Fruit fly (Drosophila melanogaster) whole organism, embryonic: ENCODE data around the gene Pgant8.
A peak's percentile ranks its signal among the peaks of the same experiment; 100 is the strongest.

Source experiments
- Blimp-1 ChIP-seq: fragments of 200-800 bp; sonication (Bioruptor generic); optimal IDR thresholded peaks from 3 replicates; lab custom pipeline; 2018; ENCODE audit warnings: missing biosample characterization, missing genetic modification characterization, mild to moderate bottlenecking, moderate library complexity, missing genetic modification reagents
- CG10209 ChIP-seq: fragments of 200-800 bp; sonication (Bioruptor generic); optimal IDR thresholded peaks from 3 replicates; lab custom pipeline; 2017; ENCODE audit warnings: missing biosample characterization, mild to moderate bottlenecking, missing genetic modification characterization, missing genetic modification reagents
- CG10959 ChIP-seq: fragments of 200-800 bp; sonication (Bioruptor generic); IDR thresholded peaks from 2 replicates; pipeline ENCODE4 v1.3.6; 2022; ENCODE audit warnings: missing biosample characterization, missing genetic modification characterization
- CG10979 ChIP-seq: fragments of 200-800 bp; sonication (Bioruptor generic); optimal IDR thresholded peaks from 2 replicates; lab custom pipeline; 2018; ENCODE audit warnings: missing biosample characterization, mild to moderate bottlenecking, missing genetic modification characterization, moderate library complexity
- CG11504 ChIP-seq: fragments of 200-800 bp; sonication (Bioruptor generic); optimal IDR thresholded peaks from 3 replicates; lab custom pipeline; 2019; ENCODE audit warnings: missing biosample characterization, mild to moderate bottlenecking, missing genetic modification characterization, moderate library complexity
- CG11560 ChIP-seq: fragments of 200-800 bp; sonication (Bioruptor generic); IDR thresholded peaks from 3 replicates; pipeline ENCODE4 v1.3.6; 2022; ENCODE audit warnings: missing biosample characterization, missing genetic modification characterization
- CG12391 ChIP-seq: fragments of 200-800 bp; sonication (Bioruptor generic); optimal IDR thresholded peaks from 3 replicates; lab custom pipeline; 2018; ENCODE audit warnings: missing biosample characterization, mild to moderate bottlenecking, missing genetic modification characterization, moderate library complexity
- CG13424 ChIP-seq: fragments of 200-800 bp; sonication (Bioruptor generic); optimal IDR thresholded peaks from 2 replicates; lab custom pipeline; 2019; ENCODE audit warnings: missing biosample characterization, mild to moderate bottlenecking, missing genetic modification characterization, moderate library complexity
- CG1602 ChIP-seq: fragments of 200-800 bp; sonication (Bioruptor generic); optimal IDR thresholded peaks from 3 replicates; lab custom pipeline; 2016; ENCODE audit warnings: missing biosample characterization, missing genetic modification characterization
- CG1603 ChIP-seq: fragments of 200-800 bp; sonication (Bioruptor generic); optimal IDR thresholded peaks from 2 replicates; lab custom pipeline; 2019; ENCODE audit warnings: missing biosample characterization, mild to moderate bottlenecking, missing genetic modification characterization, moderate library complexity
- CG17359 ChIP-seq: fragments of 200-800 bp; sonication (Bioruptor generic); optimal IDR thresholded peaks from 3 replicates; lab custom pipeline; 2018; ENCODE audit warnings: missing biosample characterization, mild to moderate bottlenecking, missing genetic modification characterization, moderate library complexity
- CG2678 ChIP-seq: fragments of 200-800 bp; sonication (Bioruptor generic); optimal IDR thresholded peaks from 3 replicates; lab custom pipeline; 2019; ENCODE audit warnings: missing biosample characterization, mild to moderate bottlenecking, missing genetic modification characterization, moderate library complexity
- CG2712 ChIP-seq: fragments of 200-800 bp; optimal IDR thresholded peaks from 3 replicates; lab custom pipeline; 2019; ENCODE audit warnings: missing biosample characterization, mild to moderate bottlenecking, missing genetic modification characterization, moderate library complexity
- CG30403 ChIP-seq: fragments of 200-800 bp; sonication (Bioruptor generic); optimal IDR thresholded peaks from 3 replicates; lab custom pipeline; 2016; ENCODE audit warnings: missing biosample characterization, missing genetic modification characterization
- CG30431 ChIP-seq: fragments of 200-800 bp; sonication (Bioruptor generic); optimal IDR thresholded peaks from 2 replicates; lab custom pipeline; 2017; ENCODE audit warnings: missing biosample characterization, missing genetic modification characterization
- CG3163 ChIP-seq: fragments of 200-800 bp; sonication (Bioruptor generic); optimal IDR thresholded peaks from 3 replicates; lab custom pipeline; 2016; ENCODE audit warnings: missing biosample characterization, missing genetic modification characterization
- CG4424 ChIP-seq: fragments of 200-800 bp; sonication (Bioruptor generic); optimal IDR thresholded peaks from 3 replicates; lab custom pipeline; 2016; ENCODE audit warnings: missing biosample characterization, missing genetic modification characterization
- CG4820 ChIP-seq: fragments of 200-800 bp; sonication (Bioruptor generic); optimal IDR thresholded peaks from 3 replicates; lab custom pipeline; 2016; ENCODE audit warnings: missing biosample characterization, missing genetic modification characterization
- CG7745 ChIP-seq: fragments of 200-800 bp; sonication (Bioruptor generic); optimal IDR thresholded peaks from 2 replicates; lab custom pipeline; 2018; ENCODE audit warnings: missing biosample characterization, mild to moderate bottlenecking, missing genetic modification characterization, moderate library complexity
- CG8924 ChIP-seq: fragments of 200-800 bp; optimal IDR thresholded peaks from 3 replicates; lab custom pipeline; 2019; ENCODE audit warnings: missing biosample characterization, mild to moderate bottlenecking, missing genetic modification characterization, moderate library complexity
- CG9727 ChIP-seq: fragments of 200-800 bp; sonication (Bioruptor generic); optimal IDR thresholded peaks from 3 replicates; lab custom pipeline; 2017; ENCODE audit warnings: missing biosample characterization, mild to moderate bottlenecking, missing genetic modification characterization
- Chrac-16 ChIP-seq: fragments of 200-800 bp; sonication (Bioruptor generic); optimal IDR thresholded peaks from 3 replicates; lab custom pipeline; 2016; ENCODE audit warnings: missing biosample characterization, missing genetic modification characterization
- D ChIP-seq, 2 experiments: fragments of 200-800 bp in 1 of 2; fragments of >200 bp in 1 of 2; sonication (Bioruptor generic) in 1 of 2; optimal IDR thresholded peaks; 2 replicates in 1 of 2; 3 replicates in 1 of 2; lab custom pipeline; 2017; ENCODE audit warnings: mild to moderate bottlenecking in 1 of 2, missing biosample characterization in 1 of 2, missing genetic modification characterization in 1 of 2, missing genetic modification reagents in 1 of 2
- E2f1 ChIP-seq: fragments of 200-800 bp; sonication (Bioruptor generic); IDR thresholded peaks from 2 replicates; pipeline ENCODE4 v1.3.6; 2022; ENCODE audit warnings: missing biosample characterization, missing genetic modification characterization
- Nf-YC ChIP-seq: fragments of 200-800 bp; optimal IDR thresholded peaks from 3 replicates; lab custom pipeline; 2019; ENCODE audit warnings: missing biosample characterization, mild to moderate bottlenecking, missing genetic modification characterization, moderate library complexity
- Xbp1 ChIP-seq: fragments of 200-800 bp; sonication (Bioruptor generic); optimal IDR thresholded peaks from 3 replicates; lab custom pipeline; 2016; ENCODE audit warnings: missing biosample characterization, mild to moderate bottlenecking, missing genetic modification characterization
- az2 ChIP-seq: fragments of 200-800 bp; sonication (Bioruptor generic); optimal IDR thresholded peaks from 3 replicates; lab custom pipeline; 2016; ENCODE audit warnings: missing biosample characterization, missing genetic modification characterization
- bigmax ChIP-seq: fragments of 200-800 bp; sonication (Bioruptor generic); optimal IDR thresholded peaks from 2 replicates; lab custom pipeline; 2018; ENCODE audit warnings: missing biosample characterization, mild to moderate bottlenecking, missing genetic modification characterization
- cato ChIP-seq: fragments of 200-800 bp; sonication (Bioruptor generic); optimal IDR thresholded peaks from 2 replicates; lab custom pipeline; 2016; ENCODE audit warnings: missing biosample characterization, missing genetic modification characterization, borderline replicate concordance
- chif ChIP-seq, 2 experiments: fragments of 200-800 bp; sonication (Bioruptor generic); optimal IDR thresholded peaks; 3 replicates each; lab custom pipeline; 2016; ENCODE audit warnings: missing biosample characterization in 2 of 2, missing genetic modification characterization in 2 of 2
- dimm ChIP-seq: fragments of 200-800 bp; sonication (Bioruptor generic); IDR thresholded peaks from 2 replicates; pipeline ENCODE4 v1.3.6; 2022; ENCODE audit warnings: missing biosample characterization, missing genetic modification characterization
- dmrt99B ChIP-seq: fragments of 200-800 bp; sonication (Bioruptor generic); optimal IDR thresholded peaks from 2 replicates; lab custom pipeline; 2018; ENCODE audit warnings: missing biosample characterization, mild to moderate bottlenecking, missing genetic modification characterization, moderate library complexity
- eve ChIP-seq, 2 experiments: fragments of >200 bp; optimal IDR thresholded peaks; 2 replicates each; lab custom pipeline; 2017; ENCODE audit warnings: missing biosample characterization in 2 of 2, missing genetic modification characterization in 2 of 2
- gcm ChIP-seq: fragments of 200-800 bp; sonication (Bioruptor generic); optimal IDR thresholded peaks from 2 replicates; lab custom pipeline; 2019; ENCODE audit warnings: missing biosample characterization, mild to moderate bottlenecking, missing genetic modification characterization, moderate library complexity
- hkb ChIP-seq, 2 experiments: fragments of 200-800 bp in 1 of 2; fragments of >200 bp in 1 of 2; sonication (Bioruptor generic) in 1 of 2; IDR thresholded peaks in 1 of 2; optimal IDR thresholded peaks in 1 of 2; 2 replicates each; pipeline versions ENCODE4 v1.3.6 to Lab custom; 2017 to 2022; ENCODE audit warnings: missing biosample characterization in 1 of 2, missing genetic modification characterization in 1 of 2
- ind ChIP-seq: fragments of 200-800 bp; sonication (Bioruptor generic); optimal IDR thresholded peaks from 3 replicates; lab custom pipeline; 2016; ENCODE audit warnings: missing biosample characterization, missing genetic modification characterization
- lab ChIP-seq: fragments of 200-800 bp; sonication (Bioruptor generic); optimal IDR thresholded peaks from 3 replicates; lab custom pipeline; 2017; ENCODE audit warnings: missing biosample characterization, missing genetic modification characterization, mild to moderate bottlenecking, moderate library complexity, missing genetic modification reagents
- nmo ChIP-seq: fragments of 200-800 bp; sonication (Bioruptor generic); optimal IDR thresholded peaks from 2 replicates; lab custom pipeline; 2018; ENCODE audit warnings: missing biosample characterization, mild to moderate bottlenecking, missing genetic modification characterization, moderate library complexity
- otp ChIP-seq: fragments of 200-800 bp; sonication (Bioruptor generic); IDR thresholded peaks from 3 replicates; pipeline ENCODE4, ENCODE4 v1.3.6; 2022; ENCODE audit warnings: missing biosample characterization, missing genetic modification characterization
- prd ChIP-seq, 3 experiments: fragments of >200 bp in 2 of 3; fragments of 200-800 bp in 1 of 3; sonication (Bioruptor generic) in 1 of 3; optimal IDR thresholded peaks in 2 of 3; IDR thresholded peaks in 1 of 3; 2 replicates in 2 of 3; 3 replicates in 1 of 3; pipeline versions ENCODE4 v1.3.6 to Lab custom; 2017 to 2022; ENCODE audit warnings: missing biosample characterization in 1 of 3, missing genetic modification characterization in 1 of 3
- pros ChIP-seq: fragments of 200-800 bp; sonication (Bioruptor generic); optimal IDR thresholded peaks from 3 replicates; lab custom pipeline; 2019; ENCODE audit warnings: missing biosample characterization, mild to moderate bottlenecking, missing genetic modification characterization, moderate library complexity
- repo ChIP-seq: fragments of 200-800 bp; sonication (Bioruptor generic); optimal IDR thresholded peaks from 2 replicates; lab custom pipeline; 2016; ENCODE audit warnings: missing biosample characterization, missing genetic modification characterization
- sens ChIP-seq: fragments of 200-800 bp; sonication (Bioruptor generic); peaks from one replicate; lab custom pipeline; 2016; ENCODE audit warnings: missing biosample characterization, missing genetic modification characterization
- tin ChIP-seq: fragments of 200-800 bp; sonication (Bioruptor generic); optimal IDR thresholded peaks from 3 replicates; lab custom pipeline; 2016; ENCODE audit warnings: missing biosample characterization, missing genetic modification characterization
- trh ChIP-seq: fragments of 200-800 bp; sonication (Bioruptor generic); optimal IDR thresholded peaks from 2 replicates; lab custom pipeline; 2016; ENCODE audit warnings: missing biosample characterization, missing genetic modification characterization
- tx ChIP-seq: fragments of 200-800 bp; sonication (Bioruptor generic); optimal IDR thresholded peaks from 2 replicates; lab custom pipeline; 2016; ENCODE audit warnings: missing biosample characterization, missing genetic modification characterization
- zfh1 ChIP-seq: fragments of 200-800 bp; sonication (Bioruptor generic); IDR thresholded peaks from 3 replicates; pipeline ENCODE4 v1.3.6; 2022; ENCODE audit warnings: missing biosample characterization, missing genetic modification characterization

Pgant8 gene

dm6 chr3L:15672800-15673199 is 10.9 kb upstream of the Pgant8 start (continued):
- TF ChIP-seq chif (GFP tag; optimal IDR thresholded peaks at IDR 0.05; lab: Kevin White, UChicago): peak; percentile 20 to 29
- no peak for TF ChIP-seq pros
- no peak for TF ChIP-seq trh (GFP tag; lab: Kevin White, UChicago)
- TF ChIP-seq CG1603: peak; percentile 29
- peak; percentile 15 for TF ChIP-seq CG1602 (GFP tag; lab: Kevin White, UChicago)
- no peak for TF ChIP-seq Nf-YC (tag; lab: Kevin White, UChicago)
- peak; percentile 11 for TF ChIP-seq CG10209
- peak; percentile 69 for TF ChIP-seq CG10979
- TF ChIP-seq dmrt99B (tag; lab: Kevin White, UChicago): peak; percentile 23
- TF ChIP-seq az2 (GFP tag; lab: Kevin White, UChicago): peak; percentile 43
- no peak for TF ChIP-seq E2f1 (GFP tag; lab: Robert Waterston, UW)
- TF ChIP-seq CG13424: peak; percentile 29
- TF ChIP-seq CG2712 (tag; lab: Kevin White, UChicago): peak; percentile 72
- TF ChIP-seq CG11504: peak; percentile 44
- TF ChIP-seq Xbp1 (GFP tag; lab: Kevin White, UChicago): peak; percentile 21
- peak; percentile 38 for TF ChIP-seq gcm (GFP tag; lab: Kevin White, UChicago)
- peak; percentile 59 for TF ChIP-seq nmo (GFP tag; lab: Kevin White, UChicago)
- peak; percentile 43 for TF ChIP-seq CG4424 (GFP tag; lab: Kevin White, UChicago)
- TF ChIP-seq CG12391 (tag; lab: Kevin White, UChicago): peak; percentile 54
- TF ChIP-seq Chrac-16 (GFP tag; lab: Kevin White, UChicago): peak; percentile 30
- TF ChIP-seq CG7745: peak; percentile 3
- TF ChIP-seq CG8924 (tag; lab: Kevin White, UChicago): peak; percentile 31
- peak; percentile 25 for TF ChIP-seq CG30431 (GFP tag; lab: Kevin White, UChicago)
- peak; percentile 35; the same call in 1 of the 3 replicates for TF ChIP-seq zfh1 (GFP tag; lab: Robert Waterston, UW)
- TF ChIP-seq dimm (GFP tag; lab: Robert Waterston, UW): no peak
- TF ChIP-seq hkb (optimal IDR thresholded peaks at IDR 0.05; lab: Kevin White, UChicago): no peak
- TF ChIP-seq hkb (GFP tag; IDR thresholded peaks at IDR 0.05; lab: Robert Waterston, UW): 0 out of 2 replicates have a peak, but pooled peaks have one; percentile 36
- no peak for TF ChIP-seq D (optimal IDR thresholded peaks at IDR 0.05; lab: Kevin White, UChicago)
- TF ChIP-seq D (GFP tag; optimal IDR thresholded peaks at IDR 0.05; lab: Kevin White, UChicago): peak; percentile 49
- peak; percentile 46; the same call in 1 of the 2 replicates for TF ChIP-seq CG10959
- TF ChIP-seq CG4820 (GFP tag; lab: Kevin White, UChicago): peak; percentile 6
- TF ChIP-seq CG30403 (GFP tag; lab: Kevin White, UChicago): peak; percentile 14
- TF ChIP-seq CG17359: peak; percentile 11
- TF ChIP-seq prd (optimal IDR thresholded peaks at IDR 0.05; lab: Kevin White, UChicago): no peak
- peak; percentile 45; the same call in 2 of the 3 replicates for TF ChIP-seq prd (GFP tag; IDR thresholded peaks at IDR 0.05; lab: Robert Waterston, UW)
- TF ChIP-seq CG3163: no peak
- TF ChIP-seq bigmax (GFP tag; lab: Kevin White, UChicago): no peak
- peak in 1 of 2 experiments; percentile 27 for TF ChIP-seq eve (GFP tag; optimal IDR thresholded peaks at IDR 0.05; lab: Kevin White, UChicago)
- no peak for TF ChIP-seq tx
- TF ChIP-seq CG11560: no peak
- TF ChIP-seq Blimp-1: peak; percentile 36
- peak; percentile 7 for TF ChIP-seq cato (GFP tag; lab: Kevin White, UChicago)
- TF ChIP-seq repo (GFP tag; lab: Kevin White, UChicago): no peak
- no peak for TF ChIP-seq lab (GFP tag; lab: Kevin White, UChicago)
- no peak for TF ChIP-seq ind (GFP tag; lab: Kevin White, UChicago)
- TF ChIP-seq CG2678 (tag; lab: Kevin White, UChicago): peak; percentile 17
- TF ChIP-seq otp (GFP tag; lab: Robert Waterston, UW): 0 out of 3 replicates have a peak, but pooled peaks have one; percentile 15
- peak; percentile 59 for TF ChIP-seq CG9727 (GFP tag; lab: Kevin White, UChicago)
- TF ChIP-seq sens (GFP tag; lab: Kevin White, UChicago): peak; percentile 87
- peak; percentile 22 for TF ChIP-seq tin (GFP tag; lab: Kevin White, UChicago)
